Fruit fly (Drosophila melanogaster) whole organism, embryonic: ENCODE results near the gene Doa.

Experiments used
- B-H2 ChIP-seq: fragments of 200-800 bp; sonication (Bioruptor generic); optimal IDR thresholded peaks from 2 replicates; lab custom pipeline; 2018; ENCODE audit warnings: missing biosample characterization, mild to moderate bottlenecking, missing genetic modification characterization
- BtbVII ChIP-seq: fragments of 200-800 bp; sonication (Bioruptor generic); optimal IDR thresholded peaks from 3 replicates; lab custom pipeline; 2017; ENCODE audit warnings: missing biosample characterization, mild to moderate bottlenecking, missing genetic modification characterization
- C15 ChIP-seq: fragments of 200-800 bp; sonication (Bioruptor generic); IDR thresholded peaks from 3 replicates; pipeline ENCODE4 v1.3.6; 2022; ENCODE audit warnings: missing biosample characterization, missing genetic modification characterization
- CG10267 ChIP-seq: fragments of 200-800 bp; sonication (Bioruptor generic); optimal IDR thresholded peaks from 2 replicates; lab custom pipeline; 2018; ENCODE audit warnings: missing biosample characterization, mild to moderate bottlenecking, missing genetic modification characterization, moderate library complexity
- CG10366 ChIP-seq: fragments of 200-800 bp; sonication (Bioruptor generic); IDR thresholded peaks from 2 replicates; pipeline ENCODE4 v1.3.6; 2022; ENCODE audit warnings: missing biosample characterization, missing genetic modification characterization
- CG10565 ChIP-seq: fragments of 200-800 bp; sonication (Bioruptor generic); optimal IDR thresholded peaks from 3 replicates; lab custom pipeline; 2016; ENCODE audit warnings: missing biosample characterization, mild to moderate bottlenecking, missing genetic modification characterization
- CG10654 ChIP-seq: fragments of 200-800 bp; sonication (Bioruptor generic); optimal IDR thresholded peaks from 2 replicates; lab custom pipeline; 2016; ENCODE audit warnings: missing biosample characterization, missing genetic modification characterization
- CG10959 ChIP-seq: fragments of 200-800 bp; sonication (Bioruptor generic); IDR thresholded peaks from 2 replicates; pipeline ENCODE4 v1.3.6; 2022; ENCODE audit warnings: missing biosample characterization, missing genetic modification characterization
- CG11696 ChIP-seq: fragments of 200-800 bp; sonication (Bioruptor generic); IDR thresholded peaks from 2 replicates; pipeline ENCODE4 v1.3.6; 2022; ENCODE audit warnings: missing biosample characterization, missing genetic modification characterization
- CG12769 ChIP-seq: fragments of 200-800 bp; sonication (Bioruptor generic); optimal IDR thresholded peaks from 2 replicates; lab custom pipeline; 2019; ENCODE audit warnings: missing biosample characterization, mild to moderate bottlenecking, missing genetic modification characterization, moderate library complexity
- CG13123 ChIP-seq: fragments of 200-800 bp; sonication (Bioruptor generic); optimal IDR thresholded peaks from 2 replicates; lab custom pipeline; 2016; ENCODE audit warnings: missing biosample characterization, missing genetic modification characterization
- CG13287 ChIP-seq: fragments of 200-800 bp; sonication (Bioruptor generic); IDR thresholded peaks from 2 replicates; pipeline ENCODE4 v1.3.6; 2022; ENCODE audit warnings: missing biosample characterization, missing genetic modification characterization; ENCODE audit not compliant: partially characterized antibody
- CG14965 ChIP-seq: fragments of 200-800 bp; sonication (Bioruptor generic); optimal IDR thresholded peaks from 2 replicates; lab custom pipeline; 2016; ENCODE audit warnings: missing biosample characterization, missing genetic modification characterization, borderline replicate concordance
- CG15479 ChIP-seq: fragments of 200-800 bp; sonication (Bioruptor generic); optimal IDR thresholded peaks from 3 replicates; lab custom pipeline; 2019; ENCODE audit warnings: missing biosample characterization, mild to moderate bottlenecking, missing genetic modification characterization, moderate library complexity
- CG2678 ChIP-seq: fragments of 200-800 bp; sonication (Bioruptor generic); optimal IDR thresholded peaks from 3 replicates; lab custom pipeline; 2019; ENCODE audit warnings: missing biosample characterization, mild to moderate bottlenecking, missing genetic modification characterization, moderate library complexity
- CG3065 ChIP-seq: fragments of 200-800 bp; sonication (Bioruptor generic); optimal IDR thresholded peaks from 2 replicates; lab custom pipeline; 2016; ENCODE audit warnings: missing biosample characterization, missing genetic modification characterization
- CG4360 ChIP-seq: fragments of 200-800 bp; sonication (Bioruptor generic); IDR thresholded peaks from 2 replicates; pipeline ENCODE4 v1.3.6; 2022; ENCODE audit warnings: missing biosample characterization, missing genetic modification characterization
- CG5953 ChIP-seq: fragments of 200-800 bp; sonication (Bioruptor generic); IDR thresholded peaks from 2 replicates; pipeline ENCODE4 v1.3.6; 2022; ENCODE audit warnings: missing biosample characterization, missing genetic modification characterization
- CG6683 ChIP-seq: fragments of 200-800 bp; sonication (Bioruptor generic); optimal IDR thresholded peaks from 2 replicates; lab custom pipeline; 2017; ENCODE audit warnings: missing biosample characterization, mild to moderate bottlenecking, missing genetic modification characterization, missing genetic modification reagents
- CG8388 ChIP-seq: fragments of 200-800 bp; sonication (Bioruptor generic); optimal IDR thresholded peaks from 2 replicates; lab custom pipeline; 2019; ENCODE audit warnings: missing biosample characterization, mild to moderate bottlenecking, missing genetic modification characterization, moderate library complexity
- CG8478 ChIP-seq: fragments of >200 bp; optimal IDR thresholded peaks from 2 replicates; lab custom pipeline; 2018
- CG9609 ChIP-seq: fragments of 200-800 bp; sonication (Bioruptor generic); optimal IDR thresholded peaks from 3 replicates; lab custom pipeline; 2016; ENCODE audit warnings: missing biosample characterization, missing genetic modification characterization
- CHES-1-like ChIP-seq: fragments of 200-800 bp; sonication (Bioruptor generic); optimal IDR thresholded peaks from 2 replicates; lab custom pipeline; 2016; ENCODE audit warnings: missing biosample characterization, missing genetic modification characterization
- CkIIα-i1 ChIP-seq: fragments of 200-800 bp; sonication (Bioruptor generic); IDR thresholded peaks from 2 replicates; pipeline ENCODE4 v1.3.6; 2022; ENCODE audit warnings: missing biosample characterization, missing genetic modification characterization
- Dfd ChIP-seq, 2 experiments: fragments of >200 bp; optimal IDR thresholded peaks; 2 replicates each; lab custom pipeline; 2017; ENCODE audit warnings: missing biosample characterization in 2 of 2, missing genetic modification characterization in 2 of 2
- MBD-R2 ChIP-seq: fragments of 200-800 bp; sonication (Bioruptor generic); IDR thresholded peaks from 2 replicates; pipeline ENCODE4 v1.3.6; 2022; ENCODE audit warnings: missing biosample characterization, missing genetic modification characterization
- Meics ChIP-seq: fragments of 200-800 bp; sonication (Bioruptor generic); optimal IDR thresholded peaks from 2 replicates; lab custom pipeline; 2017; ENCODE audit warnings: missing biosample characterization, mild to moderate bottlenecking, missing genetic modification characterization
- NC2α ChIP-seq: fragments of 200-800 bp; sonication (Bioruptor generic); optimal IDR thresholded peaks from 2 replicates; lab custom pipeline; 2016; ENCODE audit warnings: missing biosample characterization, missing genetic modification characterization
- Optix ChIP-seq: fragments of 200-800 bp; sonication (Bioruptor generic); IDR thresholded peaks from 3 replicates; pipeline ENCODE4 v1.3.6; 2022; ENCODE audit warnings: missing biosample characterization, missing genetic modification characterization
- Six4 ChIP-seq: fragments of 200-800 bp; sonication (Bioruptor generic); optimal IDR thresholded peaks from 2 replicates; lab custom pipeline; 2016; ENCODE audit warnings: missing biosample characterization, missing genetic modification characterization
- Spps ChIP-seq: fragments of 200-800 bp; sonication (Bioruptor generic); optimal IDR thresholded peaks from 2 replicates; lab custom pipeline; 2018; ENCODE audit warnings: missing biosample characterization, mild to moderate bottlenecking, missing genetic modification characterization
- Taf1 ChIP-seq: fragments of 200-800 bp; sonication (Bioruptor generic); IDR thresholded peaks from 2 replicates; pipeline ENCODE4 v1.3.6; 2022; ENCODE audit warnings: missing biosample characterization, missing genetic modification characterization
- chif ChIP-seq, 2 experiments: fragments of 200-800 bp; sonication (Bioruptor generic); optimal IDR thresholded peaks; 3 replicates each; lab custom pipeline; 2016; ENCODE audit warnings: missing biosample characterization in 2 of 2, missing genetic modification characterization in 2 of 2
- chn ChIP-seq: fragments of 200-800 bp; sonication (Bioruptor generic); optimal IDR thresholded peaks from 2 replicates; lab custom pipeline; 2016; ENCODE audit warnings: missing biosample characterization, missing genetic modification characterization
- crol ChIP-seq: fragments of 200-800 bp; sonication (Bioruptor generic); IDR thresholded peaks from 2 replicates; pipeline ENCODE4 v1.3.6; 2022; ENCODE audit warnings: missing biosample characterization, missing genetic modification characterization
- dmrt99B ChIP-seq: fragments of 200-800 bp; sonication (Bioruptor generic); optimal IDR thresholded peaks from 2 replicates; lab custom pipeline; 2018; ENCODE audit warnings: missing biosample characterization, mild to moderate bottlenecking, missing genetic modification characterization, moderate library complexity
- fd3F ChIP-seq: fragments of 200-800 bp; sonication (Bioruptor generic); optimal IDR thresholded peaks from 2 replicates; lab custom pipeline; 2018; ENCODE audit warnings: missing biosample characterization, mild to moderate bottlenecking, missing genetic modification characterization, moderate library complexity
- ftz-f1 ChIP-seq: fragments of 200-800 bp; sonication (Bioruptor generic); optimal IDR thresholded peaks from 2 replicates; lab custom pipeline; 2016; ENCODE audit warnings: missing biosample characterization, missing genetic modification characterization
- gsb ChIP-seq: fragments of 200-800 bp; sonication (Bioruptor generic); IDR thresholded peaks from 2 replicates; pipeline ENCODE4 v1.3.6; 2022; ENCODE audit warnings: missing biosample characterization, missing genetic modification characterization
- ind ChIP-seq: fragments of 200-800 bp; sonication (Bioruptor generic); optimal IDR thresholded peaks from 3 replicates; lab custom pipeline; 2016; ENCODE audit warnings: missing biosample characterization, missing genetic modification characterization
- kay ChIP-seq: fragments of 200-800 bp; sonication (Bioruptor generic); optimal IDR thresholded peaks from 2 replicates; lab custom pipeline; 2016; ENCODE audit warnings: missing biosample characterization, missing genetic modification characterization
- kni ChIP-seq: fragments of 200-800 bp; sonication (Bioruptor generic); optimal IDR thresholded peaks from 3 replicates; lab custom pipeline; 2017; ENCODE audit warnings: mild to moderate bottlenecking, missing biosample characterization, missing genetic modification reagents, missing genetic modification characterization
- lov ChIP-seq, 2 experiments: fragments of 200-800 bp in 1 of 2; fragments of >200 bp in 1 of 2; sonication (Bioruptor generic) in 1 of 2; IDR thresholded peaks in 1 of 2; optimal IDR thresholded peaks in 1 of 2; 2 replicates in 1 of 2; 3 replicates in 1 of 2; pipeline versions ENCODE4 v1.3.6 to Lab custom; 2017 to 2022; ENCODE audit warnings: missing biosample characterization in 1 of 2, missing genetic modification characterization in 1 of 2
- maf-S ChIP-seq: fragments of 200-800 bp; sonication (Bioruptor generic); optimal IDR thresholded peaks from 2 replicates; lab custom pipeline; 2016; ENCODE audit warnings: missing biosample characterization, missing genetic modification characterization
- otp ChIP-seq: fragments of 200-800 bp; sonication (Bioruptor generic); IDR thresholded peaks from 3 replicates; pipeline ENCODE4, ENCODE4 v1.3.6; 2022; ENCODE audit warnings: missing biosample characterization, missing genetic modification characterization
- rib ChIP-seq: fragments of 200-800 bp; sonication (Bioruptor generic); IDR thresholded peaks from 2 replicates; pipeline ENCODE4 v1.3.6; 2022; ENCODE audit warnings: missing biosample characterization, missing genetic modification characterization
- row ChIP-seq: fragments of 200-800 bp; sonication (Bioruptor generic); IDR thresholded peaks from 3 replicates; pipeline ENCODE4 v1.3.6; 2022; ENCODE audit warnings: missing biosample characterization, missing genetic modification characterization
- seq ChIP-seq: fragments of 200-800 bp; sonication (Bioruptor generic); IDR thresholded peaks from 2 replicates; pipeline ENCODE4 v1.3.6; 2022; ENCODE audit warnings: missing biosample characterization, missing genetic modification characterization
- sima ChIP-seq: fragments of 200-800 bp; sonication (Bioruptor generic); optimal IDR thresholded peaks from 2 replicates; lab custom pipeline; 2016; ENCODE audit warnings: missing biosample characterization, missing genetic modification characterization
- zfh1 ChIP-seq: fragments of 200-800 bp; sonication (Bioruptor generic); IDR thresholded peaks from 3 replicates; pipeline ENCODE4 v1.3.6; 2022; ENCODE audit warnings: missing biosample characterization, missing genetic modification characterization

Doa gene

dm6 chr3R:28904816-28905435 is 17.1 kb downstream of the Doa start (continued):
- TF ChIP-seq maf-S: peak; percentile 68
- TF ChIP-seq lov (optimal IDR thresholded peaks at IDR 0.05; lab: Kevin White, UChicago): no peak
- no peak; the same call in 2 of the 3 replicates for TF ChIP-seq lov (GFP tag; IDR thresholded peaks at IDR 0.05; lab: Robert Waterston, UW)
- TF ChIP-seq CkIIα-i1 (GFP tag; lab: Robert Waterston, UW): no peak
- no peak for TF ChIP-seq CG10565 (GFP tag; lab: Kevin White, UChicago)
- no peak for TF ChIP-seq Dfd (GFP tag; optimal IDR thresholded peaks at IDR 0.05; lab: Kevin White, UChicago)
- TF ChIP-seq kni (GFP tag; lab: Kevin White, UChicago): no peak
- TF ChIP-seq CG14965 (GFP tag; lab: Kevin White, UChicago): no peak
- TF ChIP-seq CG10267 (tag; lab: Kevin White, UChicago): peak; percentile 8
- TF ChIP-seq CG13287 (GFP tag; lab: Robert Waterston, UW): no peak
- peak; percentile 16 for TF ChIP-seq CG3065 (GFP tag; lab: Kevin White, UChicago)
- TF ChIP-seq Optix: peak; percentile 66; the same call in 2 of the 3 replicates
- peak; percentile 86 for TF ChIP-seq CHES-1-like (GFP tag; lab: Kevin White, UChicago)
- peak; percentile 77 for TF ChIP-seq CG2678 (tag; lab: Kevin White, UChicago)
- TF ChIP-seq otp (GFP tag; lab: Robert Waterston, UW): peak; percentile 70; the same call in 2 of the 3 replicates
- TF ChIP-seq CG10959 (GFP tag; lab: Robert Waterston, UW): no peak
- peak; percentile 80 for TF ChIP-seq CG9609 (GFP tag; lab: Kevin White, UChicago)
- no peak for TF ChIP-seq sima (GFP tag; lab: Kevin White, UChicago)
- TF ChIP-seq dmrt99B: peak; percentile 71
- TF ChIP-seq chif (GFP tag; optimal IDR thresholded peaks at IDR 0.05; lab: Kevin White, UChicago): peak; percentile 42 to 79
- TF ChIP-seq chn (GFP tag; lab: Kevin White, UChicago): peak; percentile 79
- peak; percentile 31 for TF ChIP-seq CG10654 (GFP tag; lab: Kevin White, UChicago)
- TF ChIP-seq NC2α (GFP tag; lab: Kevin White, UChicago): peak; percentile 22
- TF ChIP-seq Six4 (GFP tag; lab: Kevin White, UChicago): peak; percentile 57
- TF ChIP-seq B-H2: peak; percentile 64
- TF ChIP-seq Spps: no peak
- peak; percentile 85 for TF ChIP-seq Taf1 (GFP tag; lab: Robert Waterston, UW)
- peak; percentile 67; the same call in 1 of the 2 replicates for TF ChIP-seq gsb (GFP tag; lab: Robert Waterston, UW)
- TF ChIP-seq ind (GFP tag; lab: Kevin White, UChicago): peak; percentile 85
- TF ChIP-seq CG8478: no peak
- peak; percentile 93 for TF ChIP-seq CG12769
- no peak for TF ChIP-seq CG15479 (GFP tag; lab: Kevin White, UChicago)
- peak; percentile 30 for TF ChIP-seq BtbVII (GFP tag; lab: Kevin White, UChicago)
- TF ChIP-seq MBD-R2 (GFP tag; lab: Robert Waterston, UW): peak; percentile 70; the same call in 1 of the 2 replicates
- TF ChIP-seq ftz-f1 (GFP tag; lab: Kevin White, UChicago): no peak
- peak; percentile 76; the same call in 2 of the 3 replicates for TF ChIP-seq C15 (GFP tag; lab: Robert Waterston, UW)
- TF ChIP-seq seq: peak; percentile 49
- TF ChIP-seq zfh1 (GFP tag; lab: Robert Waterston, UW): peak; percentile 83
- TF ChIP-seq CG5953 (GFP tag; lab: Robert Waterston, UW): peak; percentile 66
- TF ChIP-seq rib (GFP tag; lab: Robert Waterston, UW): peak; percentile 77
- TF ChIP-seq crol (GFP tag; lab: Robert Waterston, UW): no peak
- TF ChIP-seq CG11696: 0 out of 2 replicates have a peak, but pooled peaks have one; percentile 30
- peak; percentile 68 for TF ChIP-seq fd3F (GFP tag; lab: Kevin White, UChicago)
- no peak for TF ChIP-seq CG4360 (GFP tag; lab: Robert Waterston, UW)
- peak; percentile 85 for TF ChIP-seq CG10366 (GFP tag; lab: Robert Waterston, UW)
- TF ChIP-seq kay (GFP tag; lab: Kevin White, UChicago): peak; percentile 38
- TF ChIP-seq CG13123 (GFP tag; lab: Kevin White, UChicago): peak; percentile 21
- no peak for TF ChIP-seq CG6683 (GFP tag; lab: Kevin White, UChicago)
- peak; percentile 67 for TF ChIP-seq Meics (GFP tag; lab: Kevin White, UChicago)
- TF ChIP-seq row: peak; percentile 86
- peak; percentile 64 for TF ChIP-seq CG8388 (GFP tag; lab: Kevin White, UChicago)
